Fruit fly (Drosophila melanogaster) whole organism, embryonic: Measurements from ENCODE around the gene CG2247.
A peak's percentile ranks its signal among the peaks of the same experiment; 100 is the strongest.

Source experiments
- Abd-B ChIP-seq: fragments of 200-800 bp; sonication (Bioruptor generic); optimal IDR thresholded peaks from 2 replicates; lab custom pipeline; 2018; ENCODE audit warnings: missing biosample characterization, mild to moderate bottlenecking, missing genetic modification characterization, moderate library complexity
- Atf-2 ChIP-seq: fragments of 200-800 bp; sonication (Bioruptor generic); optimal IDR thresholded peaks from 2 replicates; lab custom pipeline; 2016; ENCODE audit warnings: missing biosample characterization, missing genetic modification characterization
- Atf3 ChIP-seq: fragments of 200-800 bp; sonication (Bioruptor generic); optimal IDR thresholded peaks from 3 replicates; lab custom pipeline; 2016; ENCODE audit warnings: missing biosample characterization, missing genetic modification characterization
- Awh ChIP-seq: fragments of 200-800 bp; sonication (Bioruptor generic); IDR thresholded peaks from 2 replicates; pipeline ENCODE4, ENCODE4 v1.3.6; 2022; ENCODE audit warnings: missing biosample characterization, missing genetic modification characterization
- B-H2 ChIP-seq: fragments of 200-800 bp; sonication (Bioruptor generic); optimal IDR thresholded peaks from 2 replicates; lab custom pipeline; 2018; ENCODE audit warnings: missing biosample characterization, mild to moderate bottlenecking, missing genetic modification characterization
- BEAF-32 ChIP-seq: fragments of 200-800 bp; sonication (Bioruptor generic); optimal IDR thresholded peaks from 3 replicates; lab custom pipeline; 2017; ENCODE audit warnings: missing biosample characterization, missing genetic modification characterization, mild to moderate bottlenecking, moderate library complexity, missing genetic modification reagents
- CG12299 ChIP-seq: fragments of 200-800 bp; sonication (Bioruptor generic); optimal IDR thresholded peaks from 2 replicates; lab custom pipeline; 2018; ENCODE audit warnings: missing biosample characterization, mild to moderate bottlenecking, missing genetic modification characterization
- CG12659 ChIP-seq: fragments of 200-800 bp; sonication (Bioruptor generic); optimal IDR thresholded peaks from 3 replicates; lab custom pipeline; 2017; ENCODE audit warnings: mild to moderate bottlenecking, missing biosample characterization, missing genetic modification reagents, missing genetic modification characterization
- CG14710 ChIP-seq: fragments of 200-800 bp; sonication (Bioruptor generic); optimal IDR thresholded peaks from 3 replicates; lab custom pipeline; 2019; ENCODE audit warnings: missing biosample characterization, mild to moderate bottlenecking, missing genetic modification characterization, moderate library complexity
- CG15601 ChIP-seq: fragments of 200-800 bp; sonication (Bioruptor generic); optimal IDR thresholded peaks from 3 replicates; lab custom pipeline; 2019; ENCODE audit warnings: missing biosample characterization, mild to moderate bottlenecking, missing genetic modification characterization, moderate library complexity
- CG31441 ChIP-seq: fragments of 200-800 bp; sonication (Bioruptor generic); IDR thresholded peaks from 2 replicates; pipeline ENCODE4 v1.3.6; 2022; ENCODE audit warnings: missing biosample characterization, missing genetic modification characterization
- CG32532 ChIP-seq: fragments of 200-800 bp; sonication (Bioruptor generic); IDR thresholded peaks from 2 replicates; pipeline ENCODE4 v1.3.6; 2022; ENCODE audit warnings: missing biosample characterization, missing genetic modification characterization
- CG4854 ChIP-seq: fragments of 200-800 bp; sonication (Bioruptor generic); optimal IDR thresholded peaks from 2 replicates; lab custom pipeline; 2016; ENCODE audit warnings: missing biosample characterization, missing genetic modification characterization, inconsistent platforms
- CG6254 ChIP-seq: fragments of 200-800 bp; sonication (Bioruptor generic); optimal IDR thresholded peaks from 3 replicates; lab custom pipeline; 2017; ENCODE audit warnings: mild to moderate bottlenecking, missing biosample characterization, missing genetic modification reagents, missing genetic modification characterization
- CG7372 ChIP-seq: fragments of 200-800 bp; sonication (Bioruptor generic); IDR thresholded peaks from 2 replicates; pipeline ENCODE4 v1.3.6; 2022; ENCODE audit warnings: missing biosample characterization, missing genetic modification characterization
- CG7987 ChIP-seq: fragments of 200-800 bp; sonication (Bioruptor generic); optimal IDR thresholded peaks from 2 replicates; lab custom pipeline; 2018; ENCODE audit warnings: missing biosample characterization, mild to moderate bottlenecking, missing genetic modification characterization, moderate library complexity
- CG8765 ChIP-seq: fragments of 200-800 bp; sonication (Bioruptor generic); IDR thresholded peaks from 2 replicates; pipeline ENCODE4 v1.3.6; 2022; ENCODE audit warnings: missing biosample characterization, missing genetic modification characterization
- CG9727 ChIP-seq: fragments of 200-800 bp; sonication (Bioruptor generic); optimal IDR thresholded peaks from 3 replicates; lab custom pipeline; 2017; ENCODE audit warnings: missing biosample characterization, mild to moderate bottlenecking, missing genetic modification characterization
- D19B ChIP-seq: fragments of 200-800 bp; sonication (Bioruptor generic); optimal IDR thresholded peaks from 2 replicates; lab custom pipeline; 2017; ENCODE audit warnings: missing biosample characterization, mild to moderate bottlenecking, missing genetic modification characterization
- Dbx ChIP-seq: fragments of 200-800 bp; sonication (Bioruptor generic); IDR thresholded peaks from 3 replicates; pipeline ENCODE4 v1.3.6; 2022; ENCODE audit warnings: missing biosample characterization, missing genetic modification characterization
- Dip3 ChIP-seq: fragments of 200-800 bp; sonication (Bioruptor generic); optimal IDR thresholded peaks from 3 replicates; lab custom pipeline; 2016; ENCODE audit warnings: missing biosample characterization, missing genetic modification characterization
- Elba2 ChIP-seq: fragments of 200-800 bp; sonication (Bioruptor generic); optimal IDR thresholded peaks from 3 replicates; lab custom pipeline; 2016; ENCODE audit warnings: missing biosample characterization, missing genetic modification characterization
- Fer1 ChIP-seq: fragments of 200-800 bp; sonication (Bioruptor generic); optimal IDR thresholded peaks from 2 replicates; lab custom pipeline; 2017; ENCODE audit warnings: missing biosample characterization, mild to moderate bottlenecking, missing genetic modification characterization
- HHEX ChIP-seq: fragments of 200-800 bp; sonication (Bioruptor generic); optimal IDR thresholded peaks from 3 replicates; lab custom pipeline; 2017; ENCODE audit warnings: missing biosample characterization, mild to moderate bottlenecking, missing genetic modification characterization, missing genetic modification reagents
- HLHmδ ChIP-seq: fragments of 200-800 bp; sonication (Bioruptor generic); optimal IDR thresholded peaks from 2 replicates; lab custom pipeline; 2018; ENCODE audit warnings: missing biosample characterization, mild to moderate bottlenecking, missing genetic modification characterization, moderate library complexity
- Max ChIP-seq: fragments of 200-800 bp; sonication (Bioruptor generic); optimal IDR thresholded peaks from 2 replicates; lab custom pipeline; 2016; ENCODE audit warnings: missing biosample characterization, mild to moderate bottlenecking, missing genetic modification characterization
- NC2β ChIP-seq: fragments of 200-800 bp; sonication (Bioruptor generic); optimal IDR thresholded peaks from 2 replicates; lab custom pipeline; 2016; ENCODE audit warnings: missing biosample characterization, missing genetic modification characterization
- NfI ChIP-seq: fragments of 200-800 bp; sonication (Bioruptor generic); optimal IDR thresholded peaks from 3 replicates; lab custom pipeline; 2018; ENCODE audit warnings: missing biosample characterization, mild to moderate bottlenecking, missing genetic modification characterization, moderate library complexity
- bigmax ChIP-seq: fragments of 200-800 bp; sonication (Bioruptor generic); optimal IDR thresholded peaks from 2 replicates; lab custom pipeline; 2018; ENCODE audit warnings: missing biosample characterization, mild to moderate bottlenecking, missing genetic modification characterization
- bowl ChIP-seq: fragments of 200-800 bp; sonication (Bioruptor generic); IDR thresholded peaks from 2 replicates; pipeline ENCODE4 v1.3.6; 2022; ENCODE audit warnings: missing biosample characterization, missing genetic modification characterization
- fru ChIP-seq: fragments of >200 bp; optimal IDR thresholded peaks from 2 replicates; lab custom pipeline; 2017
- ftz-f1 ChIP-seq: fragments of 200-800 bp; sonication (Bioruptor generic); optimal IDR thresholded peaks from 2 replicates; lab custom pipeline; 2016; ENCODE audit warnings: missing biosample characterization, missing genetic modification characterization
- gcm ChIP-seq: fragments of 200-800 bp; sonication (Bioruptor generic); optimal IDR thresholded peaks from 2 replicates; lab custom pipeline; 2019; ENCODE audit warnings: missing biosample characterization, mild to moderate bottlenecking, missing genetic modification characterization, moderate library complexity
- grau ChIP-seq: fragments of 200-800 bp; optimal IDR thresholded peaks from 3 replicates; lab custom pipeline; 2019; ENCODE audit warnings: missing biosample characterization, mild to moderate bottlenecking, missing genetic modification characterization, moderate library complexity
- hbn ChIP-seq: fragments of 200-800 bp; sonication (Bioruptor generic); IDR thresholded peaks from 2 replicates; pipeline ENCODE4 v1.3.6; 2022; ENCODE audit warnings: missing biosample characterization, missing genetic modification characterization; ENCODE audit not compliant: partially characterized antibody
- insv ChIP-seq, 2 experiments: fragments of 200-800 bp; sonication (Bioruptor generic); optimal IDR thresholded peaks; 3 replicates each; lab custom pipeline; 2016 to 2018; ENCODE audit warnings: missing biosample characterization in 2 of 2, missing genetic modification characterization in 2 of 2
- lmd ChIP-seq: fragments of 200-800 bp; sonication (Bioruptor generic); IDR thresholded peaks from 2 replicates; pipeline ENCODE4 v1.3.6; 2022; ENCODE audit warnings: missing biosample characterization, missing genetic modification characterization
- lov ChIP-seq, 2 experiments: fragments of 200-800 bp in 1 of 2; fragments of >200 bp in 1 of 2; sonication (Bioruptor generic) in 1 of 2; IDR thresholded peaks in 1 of 2; optimal IDR thresholded peaks in 1 of 2; 2 replicates in 1 of 2; 3 replicates in 1 of 2; pipeline versions ENCODE4 v1.3.6 to Lab custom; 2017 to 2022; ENCODE audit warnings: missing biosample characterization in 1 of 2, missing genetic modification characterization in 1 of 2
- org-1 ChIP-seq: fragments of 200-800 bp; sonication (Bioruptor generic); optimal IDR thresholded peaks from 2 replicates; lab custom pipeline; 2017; ENCODE audit warnings: missing biosample characterization, missing genetic modification characterization
- pfk ChIP-seq: fragments of 200-800 bp; sonication (Bioruptor generic); optimal IDR thresholded peaks from 2 replicates; lab custom pipeline; 2018; ENCODE audit warnings: missing biosample characterization, mild to moderate bottlenecking, missing genetic modification characterization, moderate library complexity
- pita ChIP-seq: fragments of 200-800 bp; sonication (Bioruptor generic); optimal IDR thresholded peaks from 2 replicates; lab custom pipeline; 2017; ENCODE audit warnings: missing biosample characterization, mild to moderate bottlenecking, missing genetic modification characterization
- pnt ChIP-seq: fragments of 200-800 bp; sonication (Bioruptor generic); optimal IDR thresholded peaks from 3 replicates; lab custom pipeline; 2016; ENCODE audit warnings: missing biosample characterization, missing genetic modification characterization
- pros ChIP-seq: fragments of 200-800 bp; sonication (Bioruptor generic); optimal IDR thresholded peaks from 3 replicates; lab custom pipeline; 2019; ENCODE audit warnings: missing biosample characterization, mild to moderate bottlenecking, missing genetic modification characterization, moderate library complexity
- sd ChIP-seq: fragments of 200-800 bp; sonication (Bioruptor generic); optimal IDR thresholded peaks from 3 replicates; lab custom pipeline; 2018; ENCODE audit warnings: missing biosample characterization, mild to moderate bottlenecking, missing genetic modification characterization, moderate library complexity
- sisA ChIP-seq: fragments of 200-800 bp; sonication (Bioruptor generic); IDR thresholded peaks from 2 replicates; pipeline ENCODE4 v1.3.6; 2022; ENCODE audit warnings: missing biosample characterization, missing genetic modification characterization
- tin ChIP-seq: fragments of 200-800 bp; sonication (Bioruptor generic); optimal IDR thresholded peaks from 3 replicates; lab custom pipeline; 2016; ENCODE audit warnings: missing biosample characterization, missing genetic modification characterization
- wek ChIP-seq: fragments of 200-800 bp; sonication (Bioruptor generic); optimal IDR thresholded peaks from 3 replicates; lab custom pipeline; 2018; ENCODE audit warnings: missing biosample characterization, mild to moderate bottlenecking, missing genetic modification characterization, moderate library complexity
- zen ChIP-seq: fragments of 200-800 bp; sonication (Bioruptor generic); optimal IDR thresholded peaks from 3 replicates; lab custom pipeline; 2018; ENCODE audit warnings: missing biosample characterization, mild to moderate bottlenecking, missing genetic modification characterization, moderate library complexity
- zfh1 ChIP-seq: fragments of 200-800 bp; sonication (Bioruptor generic); IDR thresholded peaks from 3 replicates; pipeline ENCODE4 v1.3.6; 2022; ENCODE audit warnings: missing biosample characterization, missing genetic modification characterization

Gene CG2247

DNA sequence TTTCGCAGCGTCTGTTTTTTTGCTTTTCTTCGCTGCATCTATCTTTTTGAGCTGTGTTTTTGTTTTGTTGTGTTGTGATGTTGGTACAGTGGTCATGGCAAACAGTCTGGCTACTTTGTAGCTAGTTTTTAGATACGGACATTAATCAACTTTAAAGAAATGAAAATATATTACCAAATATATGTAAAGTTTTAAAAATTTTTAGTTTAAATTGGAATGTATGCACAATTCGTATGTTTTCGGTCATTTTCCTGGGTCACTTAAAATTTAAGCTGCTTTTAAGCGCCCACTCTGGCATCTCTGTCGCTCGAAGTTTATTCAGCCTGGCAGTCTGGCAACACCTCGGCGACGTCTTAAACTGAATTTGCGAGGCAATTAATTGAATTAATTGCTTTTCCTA, 34.9 kb downstream of the CG2247 start, which contains the start of gene CG11695 (continued):
- TF ChIP-seq CG14710 (tag; lab: Kevin White, UChicago) (peak; percentile 73), bowl (GFP tag; lab: Robert Waterston, UW) (no peak), Dip3 (GFP tag; lab: Kevin White, UChicago) (peak; percentile 52), CG9727 (GFP tag; lab: Kevin White, UChicago) (peak; percentile 52), bigmax (GFP tag; lab: Kevin White, UChicago) (no peak), Max (peak; percentile 55), grau (peak; percentile 77), Dbx (0 out of 3 replicates have a peak, but pooled peaks have one; percentile 57), sisA (GFP tag; lab: Robert Waterston, UW) (peak; percentile 56), lmd (GFP tag; lab: Robert Waterston, UW) (peak; percentile 64), Elba2 (GFP tag; lab: Kevin White, UChicago) (no peak), hbn (no peak), CG12299 (tag; lab: Kevin White, UChicago) (peak; percentile 61), pita (no peak), org-1 (GFP tag; lab: Kevin White, UChicago) (no peak), CG7987 (GFP tag; lab: Kevin White, UChicago) (no peak), Atf-2 (GFP tag; lab: Kevin White, UChicago) (peak; percentile 19), pros (peak; percentile 14), D19B (GFP tag; lab: Kevin White, UChicago) (no peak), wek (GFP tag; lab: Kevin White, UChicago) (no peak), fru (no peak), Awh (GFP tag; lab: Robert Waterston, UW) (0 out of 2 replicates have a peak, but pooled peaks have one; percentile 32), HLHmδ (no peak), gcm (GFP tag; lab: Kevin White, UChicago) (peak; percentile 34), Atf3 (no peak), CG31441 (GFP tag; lab: Robert Waterston, UW) (peak; percentile 59), BEAF-32 (GFP tag; lab: Kevin White, UChicago) (peak; percentile 34), tin (GFP tag; lab: Kevin White, UChicago) (peak; percentile 50), lov (optimal IDR thresholded peaks at IDR 0.05; lab: Kevin White, UChicago) (no peak), lov (GFP tag; IDR thresholded peaks at IDR 0.05; lab: Robert Waterston, UW) (no peak), Fer1 (GFP tag; lab: Kevin White, UChicago) (peak; percentile 73), ftz-f1 (no peak), insv (GFP tag; optimal IDR thresholded peaks at IDR 0.05; lab: Kevin White, UChicago) (peak in 1 of 2 experiments; percentile 0), CG4854 (no peak), CG15601 (peak; percentile 44), NfI (GFP tag; lab: Kevin White, UChicago) (peak; percentile 73), CG7372 (GFP tag; lab: Robert Waterston, UW) (peak; percentile 24; the same call in 1 of the 2 replicates), CG32532 (peak; percentile 76), HHEX (peak; percentile 18), sd (tag; lab: Kevin White, UChicago) (peak; percentile 46), CG12659 (peak; percentile 72), zen (tag; lab: Kevin White, UChicago) (peak; percentile 54), CG6254 (GFP tag; lab: Kevin White, UChicago) (no peak), B-H2 (peak; percentile 79), pnt (GFP tag; lab: Kevin White, UChicago) (peak; percentile 17), NC2β (GFP tag; lab: Kevin White, UChicago) (peak; percentile 32), pfk (GFP tag; lab: Kevin White, UChicago) (no peak), CG8765 (peak; percentile 48; the same call in 1 of the 2 replicates), Abd-B (GFP tag; lab: Kevin White, UChicago) (peak; percentile 65), zfh1 (GFP tag; lab: Robert Waterston, UW) (peak; percentile 36; the same call in 1 of the 3 replicates)
